Fruit fly (Drosophila melanogaster) whole organism, embryonic: Measurements from ENCODE around the gene fit.

Experiments
- CG10209 ChIP-seq: fragments of 200-800 bp; sonication (Bioruptor generic); optimal IDR thresholded peaks from 3 replicates; lab custom pipeline; 2017; ENCODE audit warnings: missing biosample characterization, mild to moderate bottlenecking, missing genetic modification characterization, missing genetic modification reagents
- CG17328 ChIP-seq: fragments of 200-800 bp; sonication (Bioruptor generic); IDR thresholded peaks from 2 replicates; pipeline ENCODE4 v1.3.6; 2022; ENCODE audit warnings: missing biosample characterization, missing genetic modification characterization
- CG34224 ChIP-seq: fragments of 200-800 bp; sonication (Bioruptor generic); IDR thresholded peaks from 3 replicates; pipeline ENCODE4 v1.3.6; 2022; ENCODE audit warnings: missing biosample characterization, missing genetic modification characterization; ENCODE audit not compliant: partially characterized antibody
- CG5953 ChIP-seq: fragments of 200-800 bp; sonication (Bioruptor generic); IDR thresholded peaks from 2 replicates; pipeline ENCODE4 v1.3.6; 2022; ENCODE audit warnings: missing biosample characterization, missing genetic modification characterization
- Hand ChIP-seq: fragments of 200-800 bp; sonication (Bioruptor generic); optimal IDR thresholded peaks from 2 replicates; lab custom pipeline; 2017; ENCODE audit warnings: mild to moderate bottlenecking, missing biosample characterization, missing genetic modification reagents, missing genetic modification characterization
- abd-A ChIP-seq: fragments of 200-800 bp; sonication (Bioruptor generic); optimal IDR thresholded peaks from 3 replicates; lab custom pipeline; 2019; ENCODE audit warnings: missing biosample characterization, mild to moderate bottlenecking, missing genetic modification characterization, moderate library complexity
- bigmax ChIP-seq: fragments of 200-800 bp; sonication (Bioruptor generic); optimal IDR thresholded peaks from 2 replicates; lab custom pipeline; 2018; ENCODE audit warnings: missing biosample characterization, mild to moderate bottlenecking, missing genetic modification characterization
- caup ChIP-seq: fragments of 200-800 bp; sonication (Bioruptor generic); optimal IDR thresholded peaks from 3 replicates; lab custom pipeline; 2017; ENCODE audit warnings: missing biosample characterization, mild to moderate bottlenecking, missing genetic modification characterization, moderate library complexity; ENCODE audit not compliant: severe bottlenecking
- grn ChIP-seq: fragments of 200-800 bp; sonication (Bioruptor generic); optimal IDR thresholded peaks from 3 replicates; lab custom pipeline; 2017; ENCODE audit warnings: missing biosample characterization, missing genetic modification characterization
- lab ChIP-seq: fragments of 200-800 bp; sonication (Bioruptor generic); optimal IDR thresholded peaks from 3 replicates; lab custom pipeline; 2017; ENCODE audit warnings: missing biosample characterization, missing genetic modification characterization, mild to moderate bottlenecking, moderate library complexity, missing genetic modification reagents
- sc ChIP-seq, 3 experiments: fragments of >200 bp in 2 of 3; fragments of 200-800 bp in 1 of 3; sonication (Bioruptor generic) in 1 of 3; optimal IDR thresholded peaks; 2 replicates in 2 of 3; 3 replicates in 1 of 3; lab custom pipeline; 2017; ENCODE audit warnings: mild to moderate bottlenecking in 1 of 3, missing biosample characterization in 1 of 3, missing genetic modification characterization in 1 of 3, missing genetic modification reagents in 1 of 3
- sqz ChIP-seq: fragments of 200-800 bp; sonication (Bioruptor generic); optimal IDR thresholded peaks from 3 replicates; lab custom pipeline; 2018; ENCODE audit warnings: missing biosample characterization, mild to moderate bottlenecking, missing genetic modification characterization
- unpg ChIP-seq: fragments of 200-800 bp; sonication (Bioruptor generic); optimal IDR thresholded peaks from 3 replicates; lab custom pipeline; 2018; ENCODE audit warnings: missing biosample characterization, mild to moderate bottlenecking, missing genetic modification characterization, moderate library complexity
- wdn ChIP-seq: fragments of 200-800 bp; sonication (Bioruptor generic); IDR thresholded peaks from 2 replicates; pipeline ENCODE4 v1.3.6; 2022; ENCODE audit warnings: missing biosample characterization, missing genetic modification characterization

DNA sequence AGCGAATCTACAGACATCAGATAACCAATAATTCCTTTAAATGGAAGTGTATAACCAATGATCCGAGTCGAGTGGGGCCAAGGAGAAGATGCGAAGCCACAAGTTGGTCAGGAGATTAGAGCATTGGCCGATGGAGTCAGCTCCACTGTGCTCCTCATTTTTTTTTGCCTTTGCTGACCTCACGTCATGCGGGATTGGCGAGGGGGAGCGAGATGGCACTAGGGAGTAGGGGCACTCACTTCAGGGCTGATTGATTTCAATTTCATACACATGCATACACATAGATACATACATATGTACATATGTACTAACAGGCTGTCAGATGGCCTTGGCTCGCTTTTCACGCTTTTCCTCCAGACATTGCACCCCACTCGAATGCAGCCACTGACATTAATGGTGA, 36.0 kb downstream of the fit start:
- TF ChIP-seq Hand (GFP tag; lab: Kevin White, UChicago) = no peak
- TF ChIP-seq grn (GFP tag; lab: Kevin White, UChicago) = no peak
- no peak for TF ChIP-seq CG10209 (GFP tag; lab: Kevin White, UChicago)
- TF ChIP-seq CG34224 (GFP tag; lab: Robert Waterston, UW) = no peak
- no peak for TF ChIP-seq sc (optimal IDR thresholded peaks at IDR 0.05; lab: Kevin White, UChicago)
- no peak for TF ChIP-seq sc (GFP tag; optimal IDR thresholded peaks at IDR 0.05; lab: Kevin White, UChicago)
- no peak for TF ChIP-seq wdn
- no peak for TF ChIP-seq abd-A (tag; lab: Kevin White, UChicago)
- no peak for TF ChIP-seq bigmax (GFP tag; lab: Kevin White, UChicago)
- no peak for TF ChIP-seq unpg (GFP tag; lab: Kevin White, UChicago)
- TF ChIP-seq caup (GFP tag; lab: Kevin White, UChicago) = no peak
- TF ChIP-seq CG17328 (GFP tag; lab: Robert Waterston, UW) = no peak
- TF ChIP-seq lab = no peak
- no peak for TF ChIP-seq sqz (GFP tag; lab: Kevin White, UChicago)
- TF ChIP-seq CG5953 (GFP tag; lab: Robert Waterston, UW) = no peak
